Worm (Caenorhabditis elegans): ENCODE results near the gene C10E2.1.

C10E2.1 gene

DNA sequence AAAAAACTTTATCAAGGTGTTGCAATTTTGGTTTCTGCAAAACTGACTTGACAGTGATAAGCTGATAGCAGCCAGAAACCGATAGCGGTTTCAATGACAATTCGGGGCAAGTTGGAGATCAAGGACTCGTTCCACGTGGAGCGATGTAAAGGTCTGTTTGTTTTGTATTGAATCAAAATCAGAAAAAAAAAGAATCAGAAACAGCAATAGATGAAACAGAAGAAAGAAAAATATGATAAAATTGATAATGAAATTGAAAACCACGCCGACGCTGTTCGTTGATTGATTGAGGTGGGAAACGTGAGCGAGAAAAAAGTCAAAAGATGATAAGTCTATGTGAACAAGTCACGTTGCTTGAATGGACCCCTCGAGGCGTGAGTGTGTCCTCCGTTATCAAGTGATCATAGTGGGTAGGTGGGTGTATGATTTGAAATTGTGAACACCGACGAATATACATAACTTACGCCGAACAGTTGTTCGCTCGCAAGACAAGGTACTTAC, 12.8 kb downstream of the C10E2.1 start:
- TF ChIP-seq unc-62 (GFP tag; optimal IDR thresholded peaks at IDR 0.05): no peak

DNA sequence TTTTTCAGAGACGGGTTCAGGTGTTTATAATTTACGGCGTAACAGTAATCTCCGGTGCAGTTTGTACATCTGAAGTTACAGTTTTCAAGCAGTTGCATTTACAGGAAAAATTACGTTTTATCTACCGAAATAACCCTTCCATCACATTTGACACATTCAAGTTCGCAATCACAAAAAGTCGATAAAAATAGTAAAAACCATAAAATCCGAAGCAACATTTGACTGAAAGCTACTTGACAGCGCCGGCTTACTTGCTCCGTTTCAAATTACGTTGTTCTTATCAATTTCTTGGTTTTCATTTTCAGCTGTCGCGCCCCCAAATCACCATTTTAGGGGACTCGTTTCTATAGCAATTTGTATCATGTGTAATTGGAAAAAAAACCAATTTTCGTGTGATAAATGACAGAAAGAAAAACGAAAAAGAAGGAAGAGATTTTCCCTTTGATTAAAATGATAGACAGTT, 20.2 kb downstream of the C10E2.1 start, which contains the start of gene T01C8.3:
Gene T01C8.3, minus strand, starts transcription at position 413 of the 463 bp plus-strand sequence.
- TF ChIP-seq unc-62 (GFP tag; optimal IDR thresholded peaks at IDR 0.05): no peak

DNA sequence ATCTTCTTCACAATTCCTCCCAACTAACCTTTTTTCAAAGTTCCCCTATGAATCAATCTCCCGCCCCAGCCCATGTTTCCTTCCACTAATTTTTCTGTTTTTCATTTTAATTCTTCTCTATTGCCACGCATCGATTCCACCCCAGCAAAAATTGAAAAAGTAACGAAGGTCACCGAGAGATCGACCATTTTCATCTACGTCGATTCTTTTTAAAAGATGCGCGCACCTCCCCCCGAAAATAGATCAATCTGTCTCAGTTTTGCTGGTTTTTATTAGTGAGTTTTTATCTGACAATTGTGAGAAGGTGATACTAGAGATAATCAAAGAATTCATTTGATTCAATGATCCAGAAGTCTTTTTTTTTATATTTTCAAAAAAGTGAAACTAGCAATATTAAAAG, 21.4 kb downstream of the C10E2.1 start:
- no peak for TF ChIP-seq unc-62 (GFP tag; optimal IDR thresholded peaks at IDR 0.05)

DNA sequence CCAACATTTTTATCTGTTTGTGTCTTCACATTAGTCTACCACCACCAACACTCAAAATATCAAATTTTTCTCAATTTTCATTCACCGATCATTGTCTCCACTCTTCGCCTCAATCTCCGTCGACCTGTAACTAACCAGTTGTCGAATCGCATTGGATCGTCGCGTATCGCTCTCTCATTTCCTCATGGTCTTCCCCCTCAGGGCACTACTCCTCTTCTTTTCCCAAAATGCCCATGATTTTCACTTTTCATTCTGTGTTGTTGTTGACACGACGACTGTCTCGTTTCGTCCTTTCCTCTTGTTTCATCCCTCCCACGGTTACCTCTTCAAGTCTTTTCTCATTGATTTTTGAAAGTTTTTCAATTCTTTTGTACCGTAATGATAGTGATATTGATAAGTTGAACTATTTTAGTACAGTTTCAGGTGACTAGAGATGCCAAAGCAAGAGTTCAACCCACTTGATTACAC, 23.4 kb downstream of the C10E2.1 start, which contains the start of gene T01C8.2:
Gene T01C8.2, plus strand, starts transcription at position 418 of the 468 bp plus-strand sequence.
- TF ChIP-seq unc-62 (GFP tag; optimal IDR thresholded peaks at IDR 0.05): no peak

DNA sequence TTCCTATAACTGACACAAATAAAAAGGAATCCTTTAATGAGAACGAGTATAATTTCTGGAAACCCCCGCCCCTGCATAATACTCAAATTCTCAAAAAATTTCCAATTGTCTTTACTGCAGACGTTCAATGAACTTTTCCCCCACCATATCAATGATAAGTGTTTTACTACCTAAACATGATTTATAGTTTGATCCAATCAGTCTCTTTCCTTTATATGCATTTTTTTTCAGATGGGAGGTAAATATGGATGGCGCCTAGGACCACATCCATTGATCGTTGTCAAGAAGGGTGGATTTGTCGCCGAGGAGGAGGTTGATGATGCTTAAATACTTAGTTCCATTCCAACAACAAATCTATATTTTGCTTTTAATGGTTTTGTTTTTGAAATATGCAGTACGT, 24.5 kb downstream of the C10E2.1 start:
- no peak for TF ChIP-seq unc-62 (GFP tag; optimal IDR thresholded peaks at IDR 0.05)

DNA sequence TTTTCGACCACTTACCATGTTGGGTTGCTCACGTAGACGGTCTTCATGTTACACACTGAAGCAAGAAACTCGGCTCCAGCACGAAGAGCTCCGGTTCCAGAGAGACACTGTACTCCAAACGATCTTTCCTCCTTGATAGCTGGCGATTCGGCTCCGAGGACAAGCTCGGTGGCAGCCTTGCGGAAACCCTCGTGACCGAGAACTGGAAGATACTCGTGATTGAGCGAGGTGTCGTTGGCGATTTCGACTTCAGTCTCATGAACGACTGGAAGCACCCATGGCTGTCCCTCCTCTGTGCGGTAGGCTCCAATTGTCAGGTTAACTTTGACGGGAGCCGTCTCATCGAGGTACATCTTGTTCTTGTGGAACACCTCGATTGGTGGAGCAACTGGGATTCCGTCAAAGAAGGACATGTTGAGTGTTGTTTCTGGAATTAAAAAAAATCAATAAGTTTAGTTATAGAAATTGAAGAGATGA, 30.1 kb downstream of the C10E2.1 start, which contains the start of gene got-1.2:
Gene got-1.2, minus strand, starts transcription at position 427 of the 477 bp plus-strand sequence.
- TF ChIP-seq unc-62 (GFP tag; optimal IDR thresholded peaks at IDR 0.05): no peak

DNA sequence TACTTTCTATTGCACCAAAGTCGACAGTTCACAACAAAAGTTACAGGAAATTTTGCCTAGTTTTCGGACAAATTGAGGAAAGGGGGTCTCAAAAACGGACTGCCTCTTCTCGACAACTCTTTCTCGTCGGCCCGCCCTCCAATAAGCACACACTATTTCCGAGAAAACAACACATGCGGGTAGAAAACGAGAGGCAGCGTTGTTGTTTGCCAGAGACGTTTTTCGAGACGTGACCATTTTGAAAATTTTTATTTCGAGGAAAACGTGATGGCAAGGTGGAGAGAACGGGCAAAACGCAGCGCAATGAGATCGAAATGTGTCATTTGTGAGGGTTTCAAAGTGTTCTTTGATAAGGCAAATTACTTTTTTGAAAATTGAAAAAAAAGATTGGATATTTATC, 30.8 kb downstream of the C10E2.1 start:
- TF ChIP-seq unc-62 (GFP tag; optimal IDR thresholded peaks at IDR 0.05): no peak

DNA sequence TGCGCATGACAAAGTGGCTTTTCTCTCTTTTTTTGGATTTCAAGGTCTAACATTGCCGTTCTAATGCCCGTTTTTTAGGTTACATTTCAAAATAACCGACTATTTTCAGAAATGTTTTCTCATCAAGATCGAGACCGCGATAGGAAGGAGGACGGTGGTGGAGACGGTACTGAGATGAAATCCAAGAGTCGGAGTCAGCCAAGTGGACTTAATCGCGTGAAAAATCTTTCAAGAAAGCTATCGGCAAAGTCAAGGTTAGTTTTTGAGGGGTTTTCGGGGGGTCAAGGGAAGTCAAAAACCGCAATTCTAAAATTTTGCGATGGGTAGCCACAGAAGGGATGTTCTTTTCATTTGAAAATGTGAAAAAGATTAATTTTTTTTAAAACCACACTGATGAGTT, 33.3 kb downstream of the C10E2.1 start, which contains the start of gene aak-2:
Gene aak-2, plus strand, starts transcription at position 110 of the 400 bp plus-strand sequence.
- TF ChIP-seq unc-62 (GFP tag; optimal IDR thresholded peaks at IDR 0.05): no peak

DNA sequence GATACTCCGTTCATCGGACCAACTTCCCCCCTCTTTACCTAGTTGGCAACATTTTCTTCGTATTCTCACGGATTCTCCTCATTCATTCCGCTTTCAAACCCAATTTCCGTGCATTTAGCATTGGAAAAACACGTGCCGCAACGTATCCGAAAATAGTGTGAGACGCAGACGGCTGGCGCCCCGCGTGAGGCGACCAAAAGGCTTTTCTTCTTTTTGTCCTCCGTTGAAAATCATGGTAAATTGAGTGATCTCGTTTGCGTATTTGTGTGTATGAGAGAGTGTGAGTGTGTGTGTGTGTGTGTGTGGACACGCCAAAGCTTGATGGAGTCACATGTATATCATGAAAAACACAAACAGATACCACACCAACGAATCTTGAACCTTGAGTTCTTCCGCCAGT, 34.2 kb downstream of the C10E2.1 start:
- TF ChIP-seq unc-62 (GFP tag; optimal IDR thresholded peaks at IDR 0.05): no peak

DNA sequence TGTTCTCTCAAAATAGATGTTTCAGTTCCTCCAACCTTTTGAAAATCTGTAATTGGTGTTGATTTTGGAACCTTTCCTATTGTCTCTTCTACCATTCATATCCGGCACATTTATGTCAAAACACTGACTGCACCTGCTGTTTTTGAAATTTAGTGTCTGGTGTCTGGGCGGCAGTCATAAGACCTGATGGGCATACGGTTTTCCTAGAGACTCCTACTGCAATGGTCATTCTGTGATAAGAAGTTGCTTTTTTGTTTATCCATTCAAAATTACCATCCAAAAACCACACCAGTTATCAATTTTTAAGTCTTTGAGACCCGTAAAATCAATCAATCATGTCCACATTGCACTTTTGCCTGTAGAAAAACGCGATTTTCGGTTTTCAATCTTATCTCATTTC, 36.0 kb downstream of the C10E2.1 start:
- no peak for TF ChIP-seq unc-62 (GFP tag; optimal IDR thresholded peaks at IDR 0.05)

DNA sequence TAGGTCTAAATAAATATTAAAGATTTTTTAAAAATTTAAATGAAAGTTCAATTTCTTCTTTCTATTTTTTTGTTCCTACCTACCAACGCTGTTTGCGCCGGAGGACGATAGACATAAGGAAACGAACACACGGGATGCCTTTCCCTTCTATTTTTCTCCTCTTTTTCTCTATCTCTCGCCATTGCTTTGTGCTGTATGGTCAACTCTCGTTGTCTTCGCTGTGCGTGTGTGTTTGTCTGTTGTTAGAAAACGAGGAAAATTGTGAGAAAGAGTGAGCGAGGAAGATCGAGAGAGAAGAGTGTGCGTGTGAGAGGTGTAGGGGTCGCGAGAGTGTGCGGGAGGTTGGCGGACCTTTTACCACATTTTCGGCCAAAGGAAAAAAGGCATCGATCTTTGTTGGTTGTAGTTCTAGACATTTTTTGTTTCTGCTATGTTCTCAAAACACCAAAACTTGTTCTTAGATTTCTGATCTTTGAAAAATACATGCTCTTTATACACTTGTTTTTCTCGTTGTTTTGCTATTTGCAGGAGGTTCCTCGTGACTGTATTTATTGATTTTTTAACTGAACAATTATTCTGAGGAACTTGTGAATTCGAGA, 36.5 kb downstream of the C10E2.1 start:
- no peak for TF ChIP-seq unc-62 (GFP tag; optimal IDR thresholded peaks at IDR 0.05)

DNA sequence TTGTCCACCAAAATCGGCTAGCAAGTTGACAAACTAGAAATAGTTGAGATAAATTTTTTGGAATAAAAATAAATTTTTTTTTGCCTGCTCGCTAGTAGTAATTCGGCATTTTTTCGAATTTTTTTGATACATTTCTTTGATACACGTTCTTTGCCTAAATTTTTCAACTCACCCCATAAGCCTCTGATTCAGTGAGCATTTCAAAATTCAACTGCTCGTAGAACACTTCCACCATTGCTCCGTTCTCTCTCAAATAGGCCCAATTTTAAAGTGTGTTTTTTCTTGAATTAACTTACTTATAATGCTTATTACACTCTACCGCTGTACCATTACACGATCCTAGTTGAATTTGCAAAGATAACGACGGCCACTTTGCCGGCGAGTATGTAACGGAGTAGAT, 40.9 kb downstream of the C10E2.1 start:
- TF ChIP-seq unc-62 (GFP tag; optimal IDR thresholded peaks at IDR 0.05): no peak

DNA sequence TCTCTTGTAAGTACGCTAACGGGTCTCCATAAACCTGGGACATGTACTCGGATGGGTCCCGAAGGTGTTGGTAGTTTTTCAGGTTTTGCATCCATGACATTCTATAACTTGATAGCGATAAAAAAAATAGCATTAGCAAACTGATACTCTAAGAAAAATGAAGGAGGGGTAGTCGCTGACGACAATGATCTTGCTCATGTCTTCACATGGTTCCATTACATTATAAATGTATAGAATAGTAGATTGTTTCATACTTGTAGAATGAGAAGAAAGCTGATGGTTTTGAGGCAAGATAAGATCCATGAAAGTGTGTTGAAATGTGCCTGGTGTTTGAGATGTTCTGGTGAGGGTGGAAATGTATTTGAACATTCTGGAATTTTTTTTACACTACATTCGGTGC, 44.4 kb downstream of the C10E2.1 start, which contains the start of gene mec-4:
Gene mec-4, minus strand, starts transcription at position 101 of the 400 bp plus-strand sequence.
- no peak for TF ChIP-seq unc-62 (GFP tag; optimal IDR thresholded peaks at IDR 0.05)

DNA sequence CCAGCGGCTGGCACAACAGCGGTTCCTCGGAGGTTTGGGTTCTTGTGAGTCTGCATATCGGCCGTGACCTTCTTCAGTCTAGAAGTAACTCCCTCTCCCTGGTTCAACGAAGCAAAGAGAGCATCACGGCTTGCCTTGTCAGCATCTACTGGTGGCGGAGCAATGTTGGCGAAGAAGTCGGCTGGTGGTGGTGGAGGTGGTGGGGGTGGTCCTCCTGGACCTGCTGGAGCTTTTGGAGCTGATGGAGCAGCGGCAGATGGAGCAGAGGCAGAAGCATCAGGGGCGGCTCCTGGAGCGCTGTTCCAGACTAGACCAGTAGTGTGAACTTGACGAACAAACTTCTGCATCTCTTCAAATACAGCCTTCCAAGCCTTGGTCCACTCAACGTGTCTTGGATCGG, 45.9 kb downstream of the C10E2.1 start:
- TF ChIP-seq unc-62 (GFP tag; optimal IDR thresholded peaks at IDR 0.05): no peak

DNA sequence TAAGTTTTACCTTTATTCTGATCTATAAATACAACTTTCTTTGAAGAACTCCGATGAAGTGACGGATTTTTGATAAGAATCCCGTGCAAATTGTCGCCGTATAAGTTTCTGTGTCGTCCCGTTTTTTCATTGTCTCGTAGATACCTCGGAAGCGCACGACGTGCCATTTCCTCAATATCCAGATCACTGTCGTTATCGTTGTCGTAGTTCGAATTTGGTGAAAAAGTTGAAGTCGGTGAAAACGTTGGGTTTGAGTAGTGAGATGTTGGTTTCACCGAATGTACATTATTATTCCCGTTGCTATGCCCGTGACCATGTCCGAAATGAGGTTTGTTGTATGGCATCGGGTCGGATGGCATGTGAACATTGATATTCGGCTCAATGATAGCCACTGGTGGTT, 47.1 kb downstream of the C10E2.1 start:
- TF ChIP-seq unc-62 (GFP tag; optimal IDR thresholded peaks at IDR 0.05): no peak

DNA sequence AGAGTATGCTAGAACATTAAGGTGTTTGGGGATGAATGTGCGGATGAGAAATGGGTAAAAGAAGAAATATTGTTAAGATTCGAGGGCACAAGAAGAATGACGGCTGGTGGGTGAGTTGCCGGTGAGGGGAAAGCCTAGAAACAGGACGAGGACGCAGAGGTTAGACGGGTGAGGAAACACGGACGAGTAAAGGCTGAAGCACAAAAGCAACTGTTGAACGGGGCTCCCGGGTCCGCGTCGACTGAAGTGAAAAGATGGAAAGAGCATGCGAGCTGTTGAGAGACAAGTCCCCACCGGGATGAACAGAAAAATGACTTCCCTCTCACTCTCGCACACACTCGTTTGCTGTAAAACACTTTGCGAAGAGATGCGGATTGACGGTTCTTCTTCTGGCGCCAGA, 49.3 kb downstream of the C10E2.1 start:
- TF ChIP-seq unc-62 (GFP tag; optimal IDR thresholded peaks at IDR 0.05): no peak

DNA sequence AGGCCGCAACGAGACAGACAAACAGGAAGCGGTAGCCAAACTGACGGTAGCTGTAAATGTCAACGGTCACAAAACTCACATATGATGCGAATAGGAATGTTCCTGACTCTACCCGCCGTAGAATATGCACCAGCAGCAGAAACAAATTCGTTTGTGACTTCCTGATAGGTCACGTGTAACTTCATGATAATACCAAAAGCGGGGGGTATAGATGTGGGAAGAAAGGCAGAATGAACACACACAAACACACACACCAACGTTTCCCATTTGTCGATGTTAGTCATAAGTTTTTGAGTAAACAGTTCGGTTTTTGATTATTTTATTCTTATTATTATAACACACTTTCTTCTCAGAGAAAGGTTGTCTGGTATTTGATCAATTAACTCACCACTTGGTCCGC, 50.5 kb downstream of the C10E2.1 start:
- no peak for TF ChIP-seq unc-62 (GFP tag; optimal IDR thresholded peaks at IDR 0.05)
